Fruit fly (Drosophila melanogaster): Measurements from ENCODE around the gene CG7824.

Gene CG7824

DNA sequence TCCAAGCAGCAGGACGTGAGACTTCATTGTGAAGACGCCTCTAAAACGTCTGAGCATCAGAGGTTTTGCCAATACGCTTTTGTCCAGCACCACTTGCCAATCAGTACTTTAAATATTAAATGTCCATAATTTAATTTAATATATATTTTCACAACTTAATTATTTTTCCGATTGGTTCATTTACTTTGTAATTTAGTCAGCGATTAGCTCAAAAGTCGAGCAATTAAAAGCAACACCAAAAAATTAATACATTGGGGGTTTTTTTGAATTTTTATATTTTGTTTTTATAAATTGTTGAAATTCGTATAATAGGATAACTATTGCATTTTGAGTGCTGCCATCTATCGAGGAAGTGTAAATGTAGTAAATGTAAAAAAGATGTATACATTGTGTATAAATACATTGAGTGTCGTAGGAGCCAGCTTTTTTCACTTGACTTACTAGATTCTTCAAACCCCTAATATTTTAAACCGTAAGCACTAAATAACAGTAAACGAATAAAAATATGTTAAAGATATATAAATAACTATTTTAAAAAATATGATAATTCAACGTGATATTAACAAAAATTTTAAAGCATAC lies 45.1 kb upstream of the CG7824 start, which contains the start of gene CG15517 (continued):
- TF ChIP-seq esg (GFP tag; conservative IDR thresholded peaks at IDR 0.05) (no peak), Neu2 (GFP tag; optimal IDR thresholded peaks at IDR 0.05; ENCODE audit: borderline replicate concordance) (no peak), CG8359 (GFP tag; optimal IDR thresholded peaks at IDR 0.05; ENCODE audit: borderline replicate concordance) (no peak), chif (GFP tag; optimal IDR thresholded peaks at IDR 0.05) (no peak), dm (GFP tag; optimal IDR thresholded peaks at IDR 0.05) (no peak), H2.0 (GFP tag; IDR thresholded peaks at IDR 0.05) (no peak), Nf-YC (tag; optimal IDR thresholded peaks at IDR 0.05) (no peak), tap (tag; optimal IDR thresholded peaks at IDR 0.05) (no peak), CG3281 (GFP tag; optimal IDR thresholded peaks at IDR 0.05) (no peak), CG11456 (GFP tag; IDR thresholded peaks at IDR 0.05) (peak; percentile 58; the same call in 1 of the 3 replicates), trh (GFP tag; optimal IDR thresholded peaks at IDR 0.05) (no peak), Hsf (GFP tag; optimal IDR thresholded peaks at IDR 0.05) (no peak), CG13624 (GFP tag; optimal IDR thresholded peaks at IDR 0.05) (no peak), pnt (GFP tag; optimal IDR thresholded peaks at IDR 0.05) (no peak), cwo (GFP tag; optimal IDR thresholded peaks at IDR 0.05) (no peak), CG6683 (GFP tag; optimal IDR thresholded peaks at IDR 0.05) (no peak), dmrt99B (tag; optimal IDR thresholded peaks at IDR 0.05) (no peak), maf-S (GFP tag; optimal IDR thresholded peaks at IDR 0.05) (no peak), phol (tag; optimal IDR thresholded peaks at IDR 0.05) (no peak), grau (tag; optimal IDR thresholded peaks at IDR 0.05) (peak; percentile 32), CG7987 (GFP tag; optimal IDR thresholded peaks at IDR 0.05) (no peak), Ets65A (GFP tag) (peak; percentile 53), D19A (tag; optimal IDR thresholded peaks at IDR 0.05) (no peak), B-H2 (GFP tag; optimal IDR thresholded peaks at IDR 0.05) (no peak), Hr51 (GFP tag; optimal IDR thresholded peaks at IDR 0.05) (peak in 1 of 2 experiments; percentile 9), PHDP (tag; optimal IDR thresholded peaks at IDR 0.05) (peak; percentile 14), kay (GFP tag; optimal IDR thresholded peaks at IDR 0.05) (no peak), MBD-R2 (GFP tag; IDR thresholded peaks at IDR 0.05) (peak; percentile 29; the same call in 1 of the 2 replicates), CG4854 (GFP tag; optimal IDR thresholded peaks at IDR 0.05) (no peak), ftz-f1 (GFP tag; optimal IDR thresholded peaks at IDR 0.05) (no peak), Mrtf (GFP tag; IDR thresholded peaks at IDR 0.05) (no peak), knrl (GFP tag; IDR thresholded peaks at IDR 0.05; ENCODE audit: partially characterized antibody) (peak; percentile 66; the same call in 1 of the 3 replicates), BEAF-32 (GFP tag; optimal IDR thresholded peaks at IDR 0.05) (no peak), sd (tag; optimal IDR thresholded peaks at IDR 0.05) (peak; percentile 17), cg (GFP tag; optimal IDR thresholded peaks at IDR 0.05) (peak; percentile 2), Doc2 (GFP tag; IDR thresholded peaks at IDR 0.05) (no peak), CG7357 (GFP tag; IDR thresholded peaks at IDR 0.05) (no peak), CG2202 (tag; optimal IDR thresholded peaks at IDR 0.05) (no peak), bsh (GFP tag; optimal IDR thresholded peaks at IDR 0.05) (no peak), CG18476 (GFP tag; optimal IDR thresholded peaks at IDR 0.05) (no peak), gcm (GFP tag; optimal IDR thresholded peaks at IDR 0.05) (no peak), sens (GFP tag) (no peak), CG7928 (GFP tag; optimal IDR thresholded peaks at IDR 0.05) (no peak), CG12659 (GFP tag; optimal IDR thresholded peaks at IDR 0.05) (peak; percentile 17), CkIIα-i1 (GFP tag; IDR thresholded peaks at IDR 0.05) (no peak), onecut (GFP tag; IDR thresholded peaks at IDR 0.05) (no peak), Dp (GFP tag; optimal IDR thresholded peaks at IDR 0.05) (peak; percentile 2), psq (GFP tag; optimal IDR thresholded peaks at IDR 0.05) (no peak), CG34422 (GFP tag; IDR thresholded peaks at IDR 0.05) (no peak), Meics (GFP tag; optimal IDR thresholded peaks at IDR 0.05) (no peak)
